Worm (Caenorhabditis elegans): Measurements from ENCODE around the gene fbxa-138.

DNA sequence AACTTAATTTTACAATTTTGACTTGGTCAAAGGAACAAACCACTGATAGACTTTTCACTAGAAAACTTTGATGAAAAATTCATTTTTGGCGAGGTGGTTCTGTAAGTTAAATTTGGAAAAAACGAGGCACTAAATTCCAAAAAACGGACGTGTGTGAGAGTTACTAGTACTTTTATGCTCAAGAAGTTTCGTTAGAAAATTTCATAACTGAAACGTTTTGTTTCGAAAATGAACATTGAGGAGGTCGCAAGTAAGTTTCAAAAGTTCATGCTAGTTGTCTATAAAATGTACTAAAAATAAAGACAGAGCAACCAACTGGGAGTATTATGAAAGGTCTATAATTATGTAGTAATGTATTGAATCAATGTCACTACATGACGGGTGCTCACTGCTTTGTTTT is 7.7 kb upstream of the fbxa-138 start, which contains the start of gene pals-17:
- TF ChIP-seq him-1 (tag; optimal IDR thresholded peaks at IDR 0.05) (no peak), W03F9.2 (tag; optimal IDR thresholded peaks at IDR 0.05) (no peak)
